Worm (Caenorhabditis elegans): ENCODE results near the gene C40H1.8.

C40H1.8 gene

ce11 chrIII:9299116-9299515 lies 15.4 kb upstream of the C40H1.8 start:
- TF ChIP-seq ztf-23 (GFP tag; IDR thresholded peaks at IDR 0.05), result no peak
- TF ChIP-seq med-1 (GFP tag; optimal IDR thresholded peaks at IDR 0.05; ENCODE audit: insufficient read depth), result no peak
- no peak for TF ChIP-seq ref-1 (GFP tag; conservative IDR thresholded peaks at IDR 0.05)
- no peak for TF ChIP-seq cog-1 (tag; optimal IDR thresholded peaks at IDR 0.05)
- TF ChIP-seq tab-1 (GFP tag; IDR thresholded peaks at IDR 0.05), result no peak
- no peak for TF ChIP-seq T22C8.4 (GFP tag; IDR thresholded peaks at IDR 0.05)

- TF ChIP-seq ztf-29 (GFP tag; IDR thresholded peaks at IDR 0.05) (no peak), T22C8.4 (GFP tag; IDR thresholded peaks at IDR 0.05) (no peak), klf-2 (GFP tag; conservative IDR thresholded peaks at IDR 0.05) (no peak), med-1 (GFP tag; optimal IDR thresholded peaks at IDR 0.05; ENCODE audit: insufficient read depth) (no peak), ref-1 (GFP tag; conservative IDR thresholded peaks at IDR 0.05) (no peak), flt-1 (GFP tag; IDR thresholded peaks at IDR 0.05) (no peak), cog-1 (tag; optimal IDR thresholded peaks at IDR 0.05) (no peak), tab-1 (GFP tag; IDR thresholded peaks at IDR 0.05) (no peak), ztf-23 (GFP tag; IDR thresholded peaks at IDR 0.05) (no peak)
These were observed 14.6 kb upstream of the C40H1.8 start, which contains the start of gene K01B6.3 for ce11 chrIII:9299919-9300318. Gene K01B6.3 (plus strand): TSS chrIII:9300219.

ce11 chrIII:9300670-9301069 lies 13.8 kb upstream of the C40H1.8 start:
- TF ChIP-seq ref-1 (GFP tag; conservative IDR thresholded peaks at IDR 0.05) (no peak), ztf-29 (GFP tag; IDR thresholded peaks at IDR 0.05) (no peak), ztf-23 (GFP tag; IDR thresholded peaks at IDR 0.05) (no peak), klf-2 (GFP tag; conservative IDR thresholded peaks at IDR 0.05) (no peak), T22C8.4 (GFP tag; IDR thresholded peaks at IDR 0.05) (no peak), flt-1 (GFP tag; IDR thresholded peaks at IDR 0.05) (no peak)

- TF ChIP-seq klf-2 (GFP tag; conservative IDR thresholded peaks at IDR 0.05) (no peak), ztf-29 (GFP tag; IDR thresholded peaks at IDR 0.05) (no peak), tab-1 (GFP tag; IDR thresholded peaks at IDR 0.05) (no peak), cog-1 (tag; optimal IDR thresholded peaks at IDR 0.05) (no peak), flt-1 (GFP tag; IDR thresholded peaks at IDR 0.05) (no peak), ztf-23 (GFP tag; IDR thresholded peaks at IDR 0.05) (no peak), ref-1 (GFP tag; conservative IDR thresholded peaks at IDR 0.05) (no peak), med-1 (GFP tag; optimal IDR thresholded peaks at IDR 0.05; ENCODE audit: insufficient read depth) (no peak), T22C8.4 (GFP tag; IDR thresholded peaks at IDR 0.05) (no peak)
These were observed 7.9 kb upstream of the C40H1.8 start, which contains the start of gene srx-45 for ce11 chrIII:9306596-9306995. Gene srx-45 (minus strand): TSS chrIII:9306696.

ce11 chrIII:9309840-9310239 lies 4.7 kb upstream of the C40H1.8 start:
- TF ChIP-seq ref-1 (GFP tag; conservative IDR thresholded peaks at IDR 0.05) (no peak), T22C8.4 (GFP tag; IDR thresholded peaks at IDR 0.05) (no peak), med-1 (GFP tag; optimal IDR thresholded peaks at IDR 0.05; ENCODE audit: insufficient read depth) (no peak), cog-1 (tag; optimal IDR thresholded peaks at IDR 0.05) (no peak)

ce11 chrIII:9315180-9315579 lies 663 bp downstream of the C40H1.8 start:
- no peak for TF ChIP-seq ztf-29 (GFP tag; IDR thresholded peaks at IDR 0.05)
- no peak for TF ChIP-seq ztf-23 (GFP tag; IDR thresholded peaks at IDR 0.05)
- TF ChIP-seq T22C8.4 (GFP tag; IDR thresholded peaks at IDR 0.05), result no peak
- TF ChIP-seq cog-1 (tag; optimal IDR thresholded peaks at IDR 0.05), result no peak

- TF ChIP-seq T22C8.4 (GFP tag; IDR thresholded peaks at IDR 0.05) (no peak), flt-1 (GFP tag; IDR thresholded peaks at IDR 0.05) (no peak), ztf-29 (GFP tag; IDR thresholded peaks at IDR 0.05) (no peak)
These were observed 3.1 kb downstream of the C40H1.8 start for ce11 chrIII:9317601-9318000.

- TF ChIP-seq flt-1 (GFP tag; IDR thresholded peaks at IDR 0.05) (no peak), med-1 (GFP tag; optimal IDR thresholded peaks at IDR 0.05; ENCODE audit: insufficient read depth) (no peak), tab-1 (GFP tag; IDR thresholded peaks at IDR 0.05) (no peak), T22C8.4 (GFP tag; IDR thresholded peaks at IDR 0.05) (no peak), klf-2 (GFP tag; conservative IDR thresholded peaks at IDR 0.05) (no peak), ztf-29 (GFP tag; IDR thresholded peaks at IDR 0.05) (no peak), cog-1 (tag; optimal IDR thresholded peaks at IDR 0.05) (no peak), ref-1 (GFP tag; conservative IDR thresholded peaks at IDR 0.05) (no peak), ztf-23 (GFP tag; IDR thresholded peaks at IDR 0.05) (no peak)
These were observed 5.1 kb downstream of the C40H1.8 start, which contains the start of gene C40H1.9 for ce11 chrIII:9319641-9320040. Gene C40H1.9 (plus strand): TSS chrIII:9319941.

ce11 chrIII:9322010-9322409 lies 7.5 kb downstream of the C40H1.8 start, which contains the start of gene cpb-1:
Gene cpb-1 (plus strand): TSS chrIII:9322310.
- TF ChIP-seq ztf-23 (GFP tag; IDR thresholded peaks at IDR 0.05) (no peak), flt-1 (GFP tag; IDR thresholded peaks at IDR 0.05) (no peak), ztf-29 (GFP tag; IDR thresholded peaks at IDR 0.05) (no peak), klf-2 (GFP tag; conservative IDR thresholded peaks at IDR 0.05) (no peak), ref-1 (GFP tag; conservative IDR thresholded peaks at IDR 0.05) (no peak), med-1 (GFP tag; optimal IDR thresholded peaks at IDR 0.05; ENCODE audit: insufficient read depth) (no peak), cog-1 (tag; optimal IDR thresholded peaks at IDR 0.05) (no peak), tab-1 (GFP tag; IDR thresholded peaks at IDR 0.05) (no peak), T22C8.4 (GFP tag; IDR thresholded peaks at IDR 0.05) (no peak)

ce11 chrIII:9324724-9325123 lies 10.2 kb downstream of the C40H1.8 start, which contains the start of gene C40H1.7:
Gene C40H1.7 (plus strand): TSS chrIII:9325024.
- TF ChIP-seq med-1 (GFP tag; optimal IDR thresholded peaks at IDR 0.05; ENCODE audit: insufficient read depth) (no peak), cog-1 (tag; optimal IDR thresholded peaks at IDR 0.05) (no peak), tab-1 (GFP tag; IDR thresholded peaks at IDR 0.05) (no peak), ztf-23 (GFP tag; IDR thresholded peaks at IDR 0.05) (no peak), flt-1 (GFP tag; IDR thresholded peaks at IDR 0.05) (no peak), ref-1 (GFP tag; conservative IDR thresholded peaks at IDR 0.05) (no peak), T22C8.4 (GFP tag; IDR thresholded peaks at IDR 0.05) (no peak), klf-2 (GFP tag; conservative IDR thresholded peaks at IDR 0.05) (no peak), ztf-29 (GFP tag; IDR thresholded peaks at IDR 0.05) (no peak)
